In the genomic region with DNA sequence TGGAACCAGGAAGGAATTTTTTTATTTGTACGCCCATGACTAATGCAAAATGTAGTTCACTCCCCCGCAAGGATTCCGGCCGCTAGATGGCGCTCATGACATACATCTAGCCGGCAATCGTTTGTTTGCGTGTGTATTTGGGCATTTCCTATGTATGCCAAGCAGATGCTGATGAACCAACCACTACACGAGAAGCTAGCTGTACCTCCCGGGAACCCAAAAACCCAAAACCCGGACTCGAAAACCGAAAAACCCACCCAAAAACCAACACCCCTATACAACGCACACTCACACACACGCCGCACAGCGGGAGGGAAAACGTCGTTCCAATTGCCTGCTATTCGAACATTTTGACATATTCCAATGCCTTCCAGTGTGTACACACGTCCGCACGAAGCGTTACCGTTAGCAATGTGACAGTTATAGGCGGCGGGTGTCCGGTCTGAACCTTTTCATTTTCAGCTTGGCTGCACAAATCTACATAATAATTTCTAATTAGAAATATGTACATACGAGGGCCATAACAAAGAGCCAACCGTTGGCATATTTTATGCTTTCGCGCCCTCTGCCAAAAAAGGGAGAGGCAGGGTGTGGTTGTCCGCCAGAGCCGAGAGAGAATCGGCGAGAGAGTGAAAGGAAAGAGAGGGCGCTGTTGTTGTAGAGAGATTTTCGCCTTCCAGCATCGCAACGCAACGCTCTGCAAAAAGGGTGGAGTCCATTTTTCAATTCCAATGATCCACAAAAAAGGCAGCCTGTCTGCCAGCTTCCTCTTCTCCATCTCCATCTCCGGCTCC, we compare ENCODE assay signal across 1 fruit fly cellular context.
TF ChIP-seq lines count a peak whose summit lies in the region.

No protein-coding gene starts in this region.

TF ChIP-seq in whole organism, embryonic, 481 proteins besides CTCF, POLR2A, EP300 and RAD21 (continued from another document):
- TF ChIP-seq ab (GFP tag; optimal IDR thresholded peaks at IDR 0.05; lab: Kevin White, UChicago) (no peak), row (GFP tag; IDR thresholded peaks at IDR 0.05; lab: Robert Waterston, UW) (no peak), Dip2 (GFP tag; IDR thresholded peaks at IDR 0.05; lab: Robert Waterston, UW) (no peak), gro (GFP tag; optimal IDR thresholded peaks at IDR 0.05; lab: Kevin White, UChicago) (no peak), CG9215 (GFP tag; IDR thresholded peaks at IDR 0.05; lab: Robert Waterston, UW) (no peak), CG10565 (GFP tag; optimal IDR thresholded peaks at IDR 0.05; lab: Kevin White, UChicago) (no peak), ash1 (GFP tag; optimal IDR thresholded peaks at IDR 0.05; lab: Kevin White, UChicago) (no peak), CG8359 (GFP tag; optimal IDR thresholded peaks at IDR 0.05; lab: Kevin White, UChicago; ENCODE audit: borderline replicate concordance) (no peak), CG2129 (GFP tag; IDR thresholded peaks at IDR 0.05; lab: Robert Waterston, UW; ENCODE audit: partially characterized antibody) (no peak), onecut (GFP tag; IDR thresholded peaks at IDR 0.05; lab: Robert Waterston, UW) (no peak), bigmax (GFP tag; optimal IDR thresholded peaks at IDR 0.05; lab: Kevin White, UChicago) (no peak), croc (GFP tag; conservative IDR thresholded peaks at IDR 0.05; lab: Robert Waterston, UW) (no peak), Hmx (GFP tag; optimal IDR thresholded peaks at IDR 0.05; lab: Kevin White, UChicago) (no peak), CG3838 (GFP tag; optimal IDR thresholded peaks at IDR 0.05; lab: Kevin White, UChicago) (no peak), HLHmδ (GFP tag; optimal IDR thresholded peaks at IDR 0.05; lab: Kevin White, UChicago) (no peak), CG18011 (GFP tag; optimal IDR thresholded peaks at IDR 0.05; lab: Kevin White, UChicago) (no peak), CG7839 (tag; optimal IDR thresholded peaks at IDR 0.05; lab: Kevin White, UChicago) (no peak), fd96Cb (tag; optimal IDR thresholded peaks at IDR 0.05; lab: Kevin White, UChicago) (no peak), CG3281 (GFP tag; optimal IDR thresholded peaks at IDR 0.05; lab: Kevin White, UChicago) (no peak), cwo (GFP tag; optimal IDR thresholded peaks at IDR 0.05; lab: Kevin White, UChicago) (no peak), tx (GFP tag; optimal IDR thresholded peaks at IDR 0.05; lab: Kevin White, UChicago) (no peak), HHEX (GFP tag; optimal IDR thresholded peaks at IDR 0.05; lab: Kevin White, UChicago) (no peak), Nf-YC (tag; optimal IDR thresholded peaks at IDR 0.05; lab: Kevin White, UChicago) (peak; percentile 5), az2 (GFP tag; optimal IDR thresholded peaks at IDR 0.05; lab: Kevin White, UChicago) (no peak), Drgx (GFP tag; IDR thresholded peaks at IDR 0.05; lab: Robert Waterston, UW) (no peak), zf30C (GFP tag; optimal IDR thresholded peaks at IDR 0.05; lab: Kevin White, UChicago) (no peak), Dp (GFP tag; optimal IDR thresholded peaks at IDR 0.05; lab: Kevin White, UChicago) (no peak), danr (GFP tag; IDR thresholded peaks at IDR 0.05; lab: Robert Waterston, UW) (no peak), gce (GFP tag; IDR thresholded peaks at IDR 0.05; lab: Robert Waterston, UW) (no peak), Abd-B (GFP tag; optimal IDR thresholded peaks at IDR 0.05; lab: Kevin White, UChicago) (no peak), CG17359 (tag; optimal IDR thresholded peaks at IDR 0.05; lab: Kevin White, UChicago) (no peak), Elba2 (GFP tag; optimal IDR thresholded peaks at IDR 0.05; lab: Kevin White, UChicago) (peak; percentile 83), sna (GFP tag; IDR thresholded peaks at IDR 0.05; lab: Robert Waterston, UW; ENCODE audit: partially characterized antibody) (no peak), Hand (GFP tag; optimal IDR thresholded peaks at IDR 0.05; lab: Kevin White, UChicago) (no peak), nom (GFP tag; optimal IDR thresholded peaks at IDR 0.05; lab: Kevin White, UChicago) (no peak), sr (GFP tag; IDR thresholded peaks at IDR 0.05; lab: Robert Waterston, UW) (no peak), ERR (GFP tag; optimal IDR thresholded peaks at IDR 0.05; lab: Kevin White, UChicago) (no peak), CG5245 (GFP tag; optimal IDR thresholded peaks at IDR 0.05; lab: Kevin White, UChicago) (no peak), CG4730 (GFP tag; IDR thresholded peaks at IDR 0.05; lab: Robert Waterston, UW) (no peak), CG9727 (GFP tag; optimal IDR thresholded peaks at IDR 0.05; lab: Kevin White, UChicago) (peak; percentile 18), eve (GFP tag; optimal IDR thresholded peaks at IDR 0.05; lab: Kevin White, UChicago) (no peak), run (tag; optimal IDR thresholded peaks at IDR 0.05; lab: Kevin White, UChicago) (no peak), CG12236 (GFP tag; optimal IDR thresholded peaks at IDR 0.05; lab: Kevin White, UChicago) (no peak), CG31224 (GFP tag; IDR thresholded peaks at IDR 0.05; lab: Robert Waterston, UW) (no peak), Gug (GFP tag; IDR thresholded peaks at IDR 0.05; lab: Robert Waterston, UW) (no peak), Usf (GFP tag; optimal IDR thresholded peaks at IDR 0.05; lab: Kevin White, UChicago) (no peak), Fer3 (tag; optimal IDR thresholded peaks at IDR 0.05; lab: Kevin White, UChicago) (no peak), CG6254 (GFP tag; optimal IDR thresholded peaks at IDR 0.05; lab: Kevin White, UChicago) (no peak), CG13894 (tag; optimal IDR thresholded peaks at IDR 0.05; lab: Kevin White, UChicago) (peak; percentile 93), tio (GFP tag; optimal IDR thresholded peaks at IDR 0.05; lab: Kevin White, UChicago) (no peak), B-H1 (GFP tag; IDR thresholded peaks at IDR 0.05; lab: Robert Waterston, UW) (no peak), Sry-β (GFP tag; optimal IDR thresholded peaks at IDR 0.05; lab: Kevin White, UChicago) (no peak), gfzf (GFP tag; optimal IDR thresholded peaks at IDR 0.05; lab: Kevin White, UChicago) (no peak), CG8281 (tag; optimal IDR thresholded peaks at IDR 0.05; lab: Kevin White, UChicago) (no peak), CG17802 (tag; optimal IDR thresholded peaks at IDR 0.05; lab: Kevin White, UChicago) (no peak), pnt (GFP tag; optimal IDR thresholded peaks at IDR 0.05; lab: Kevin White, UChicago) (no peak), usp (GFP tag; optimal IDR thresholded peaks at IDR 0.05; lab: Kevin White, UChicago) (no peak), ken (GFP tag; IDR thresholded peaks at IDR 0.05; lab: Robert Waterston, UW) (no peak), Deaf1 (tag; optimal IDR thresholded peaks at IDR 0.05; lab: Kevin White, UChicago) (peak; percentile 47), Hr78 (GFP tag; optimal IDR thresholded peaks at IDR 0.05; lab: Kevin White, UChicago) (no peak), zfh2 (GFP tag; optimal IDR thresholded peaks at IDR 0.05; lab: Kevin White, UChicago) (no peak), zen2 (GFP tag; IDR thresholded peaks at IDR 0.05; lab: Robert Waterston, UW; ENCODE audit: partially characterized antibody) (0 out of 3 replicates have a peak, but pooled peaks have one; percentile 33), schlank (tag; optimal IDR thresholded peaks at IDR 0.05; lab: Kevin White, UChicago) (no peak), psq (GFP tag; optimal IDR thresholded peaks at IDR 0.05; lab: Kevin White, UChicago) (no peak), CG13123 (GFP tag; optimal IDR thresholded peaks at IDR 0.05; lab: Kevin White, UChicago) (no peak)
TF ChIP-seq in whole organism, embryonic: peak in this region for 54.
